Worm (Caenorhabditis elegans) whole organism, mixed stage, embryonic: Measurements from ENCODE around the gene C45B2.3.

Experiments used
- M03D4.4 ChIP-seq: sonication (generic microtip); optimal IDR thresholded peaks from 2 replicates; lab custom pipeline; 2017; ENCODE audit warnings: mild to moderate bottlenecking, missing genetic modification characterization, missing compliant biosample characterization
- ces-1 ChIP-seq: fragments of 150-350 bp; optimal IDR thresholded peaks from 2 replicates; lab custom pipeline; 2014; ENCODE audit warnings: missing biosample characterization, missing genetic modification reagents, missing genetic modification characterization
- elt-1 ChIP-seq: sonication (generic microtip); optimal IDR thresholded peaks from 2 replicates; lab custom pipeline; 2017; ENCODE audit warnings: missing genetic modification characterization, mild to moderate bottlenecking, missing compliant biosample characterization, antibody characterized with exemption, moderate library complexity, borderline replicate concordance; ENCODE audit not compliant: insufficient read depth
- elt-3 ChIP-seq: fragments of 150-350 bp; optimal IDR thresholded peaks from 2 replicates; lab custom pipeline; 2014; ENCODE audit warnings: missing biosample characterization, missing genetic modification characterization
- lsy-2 ChIP-seq: fragments of 150-350 bp; optimal IDR thresholded peaks from 2 replicates; lab custom pipeline; 2014; ENCODE audit warnings: missing biosample characterization, missing genetic modification characterization
- mep-1 ChIP-seq: fragments of 150-350 bp; optimal IDR thresholded peaks from 2 replicates; lab custom pipeline; 2017; ENCODE audit warnings: missing biosample characterization, missing genetic modification reagents, missing genetic modification characterization, inconsistent platforms
- mls-2 ChIP-seq: sonication (generic microtip); optimal IDR thresholded peaks from 2 replicates; lab custom pipeline; 2016; ENCODE audit warnings: mild to moderate bottlenecking, missing genetic modification characterization, moderate library complexity, missing compliant biosample characterization
- nhr-237 ChIP-seq: fragments of 150-350 bp; optimal IDR thresholded peaks from 2 replicates; lab custom pipeline; 2014; ENCODE audit warnings: missing biosample characterization, missing genetic modification characterization
- nhr-28 ChIP-seq: fragments of 150-350 bp; optimal IDR thresholded peaks from 2 replicates; lab custom pipeline; 2014; ENCODE audit warnings: missing biosample characterization, missing genetic modification characterization
- snpc-4 ChIP-seq: fragments of 150-350 bp; optimal IDR thresholded peaks from 2 replicates; lab custom pipeline; 2014; ENCODE audit warnings: missing biosample characterization, missing genetic modification characterization
- unc-39 ChIP-seq: fragments of 150-350 bp; optimal IDR thresholded peaks from 2 replicates; lab custom pipeline; 2014; ENCODE audit warnings: missing biosample characterization, missing genetic modification characterization
- unc-62 ChIP-seq: fragments of 150-350 bp; optimal IDR thresholded peaks from 2 replicates; lab custom pipeline; 2014; ENCODE audit warnings: missing biosample characterization, missing genetic modification reagents, missing genetic modification characterization
- zip-8 ChIP-seq: fragments of 150-350 bp; optimal IDR thresholded peaks from 2 replicates; lab custom pipeline; 2014; ENCODE audit warnings: missing biosample characterization, missing genetic modification characterization
- ztf-11 ChIP-seq: fragments of 150-350 bp; optimal IDR thresholded peaks from 2 replicates; lab custom pipeline; 2014; ENCODE audit warnings: missing biosample characterization, missing genetic modification characterization

ce11 chrX:6097551-6097950 is 14.8 kb downstream of the C45B2.3 start, which contains the start of gene C15H9.4:
- TF ChIP-seq M03D4.4 (tag; lab: Kevin White, UChicago) (peak; percentile 66), nhr-237 (tag; lab: Kevin White, UChicago) (no peak), lsy-2 (peak; percentile 12), ces-1 (GFP tag; lab: Kevin White, UChicago) (peak; percentile 71), mep-1 (peak; percentile 16), snpc-4 (tag; lab: Kevin White, UChicago) (no peak), unc-39 (no peak), unc-62 (GFP tag; lab: Kevin White, UChicago) (no peak), mls-2 (tag; lab: Kevin White, UChicago) (peak; percentile 70), nhr-28 (tag; lab: Kevin White, UChicago) (no peak), elt-1 (tag; lab: Kevin White, UChicago) (peak; percentile 3), ztf-11 (tag; lab: Kevin White, UChicago) (no peak), elt-3 (tag; lab: Kevin White, UChicago) (no peak), zip-8 (tag; lab: Kevin White, UChicago) (no peak)
